Worm (Caenorhabditis elegans): Measurements from ENCODE around the gene C35D10.17.

Gene C35D10.17

ce11 chrIII:4861744-4862401, 5.0 kb upstream of the C35D10.17 start, which contains the start of the genes C35D10.10 and C35D10.5 (continued):
- TF ChIP-seq aly-2 (tag; optimal IDR thresholded peaks at IDR 0.05) (no peak), nhr-20 (tag; optimal IDR thresholded peaks at IDR 0.05) (peak; percentile 12), nhr-71 (tag; optimal IDR thresholded peaks at IDR 0.05) (peak; percentile 34), efl-1 (optimal IDR thresholded peaks at IDR 0.05) (no peak), efl-1 (GFP tag; optimal IDR thresholded peaks at IDR 0.05 in 1 of 2) (peak in 1 of 2 experiments; percentile 27), snu-23 (GFP tag; optimal IDR thresholded peaks at IDR 0.05) (peak; percentile 4), unc-62 (GFP tag; optimal IDR thresholded peaks at IDR 0.05) (no peak), sox-4 (tag; optimal IDR thresholded peaks at IDR 0.05) (no peak), F16B12.6 (tag; optimal IDR thresholded peaks at IDR 0.05) (no peak), lsy-2 (tag; optimal IDR thresholded peaks at IDR 0.05) (peak in 1 of 2 experiments; percentile 35), zip-4 (GFP tag; optimal IDR thresholded peaks at IDR 0.05) (no peak), tbx-2 (tag; optimal IDR thresholded peaks at IDR 0.05) (peak; percentile 20), ceh-90 (tag; optimal IDR thresholded peaks at IDR 0.05) (peak; percentile 81), C04F5.9 (tag; optimal IDR thresholded peaks at IDR 0.05) (no peak), hlh-4 (tag; optimal IDR thresholded peaks at IDR 0.05) (no peak), rnt-1 (tag; optimal IDR thresholded peaks at IDR 0.05) (peak; percentile 8), lin-15B (tag; optimal IDR thresholded peaks at IDR 0.05) (no peak), skn-1 (tag; optimal IDR thresholded peaks at IDR 0.05) (no peak), ets-5 (GFP tag; IDR thresholded peaks at IDR 0.05) (no peak), aha-1 (tag; optimal IDR thresholded peaks at IDR 0.05) (no peak), efl-3 (GFP tag; optimal IDR thresholded peaks at IDR 0.05) (no peak), lir-3 (tag; optimal IDR thresholded peaks at IDR 0.05; ENCODE audit: poor library complexity) (peak; percentile 62), vab-15 (tag; optimal IDR thresholded peaks at IDR 0.05) (no peak), pax-3 (tag; optimal IDR thresholded peaks at IDR 0.05) (no peak)

- TF ChIP-seq F16B12.6 (tag; optimal IDR thresholded peaks at IDR 0.05) (no peak), nhr-85 (tag) (no peak), irx-1 (tag; optimal IDR thresholded peaks at IDR 0.05) (no peak), ztf-4 (tag; optimal IDR thresholded peaks at IDR 0.05) (no peak), nhr-12 (tag; optimal IDR thresholded peaks at IDR 0.05) (no peak), isw-1 (GFP tag; IDR thresholded peaks at IDR 0.05) (no peak), unc-98 (GFP tag; IDR thresholded peaks at IDR 0.05) (no peak), mdl-1 (tag; optimal IDR thresholded peaks at IDR 0.05) (no peak), nhr-84 (tag; optimal IDR thresholded peaks at IDR 0.05) (no peak), tlp-1 (tag; optimal IDR thresholded peaks at IDR 0.05) (no peak), egl-13 (tag; optimal IDR thresholded peaks at IDR 0.05) (no peak), aha-1 (tag; optimal IDR thresholded peaks at IDR 0.05) (no peak), lsy-2 (tag; optimal IDR thresholded peaks at IDR 0.05) (no peak), mef-2 (tag; optimal IDR thresholded peaks at IDR 0.05) (no peak), elt-2 (tag; optimal IDR thresholded peaks at IDR 0.05) (no peak), C34B4.2 (tag; optimal IDR thresholded peaks at IDR 0.05) (no peak), zip-4 (GFP tag; optimal IDR thresholded peaks at IDR 0.05) (no peak), dsc-1 (tag; optimal IDR thresholded peaks at IDR 0.05) (no peak), ets-5 (GFP tag; IDR thresholded peaks at IDR 0.05) (no peak), aly-2 (tag; optimal IDR thresholded peaks at IDR 0.05) (no peak)
Measured at ce11 chrIII:4863127-4863526, 3.7 kb upstream of the C35D10.17 start, which contains the start of gene coq-8. TSS of gene coq-8 (plus strand) at chrIII:4863427.

ce11 chrIII:4868643-4869042, 1.8 kb downstream of the C35D10.17 start, which contains the start of the genes msd-4 and C35D10.3:
TSS of gene msd-4 (minus strand) at chrIII:4868743.
TSS of gene C35D10.3 (plus strand) at chrIII:4868921.
- TF ChIP-seq Y116A8C.19 (tag; optimal IDR thresholded peaks at IDR 0.05; ENCODE audit: borderline replicate concordance) (no peak), ces-1 (GFP tag; optimal IDR thresholded peaks at IDR 0.05) (no peak), ceh-63 (GFP tag; optimal IDR thresholded peaks at IDR 0.05) (no peak), mab-9 (GFP tag; IDR thresholded peaks at IDR 0.05) (no peak), irx-1 (tag; optimal IDR thresholded peaks at IDR 0.05) (no peak), ztf-11 (tag; optimal IDR thresholded peaks at IDR 0.05) (no peak), pqm-1 (tag; optimal IDR thresholded peaks at IDR 0.05) (no peak), blmp-1 (tag; optimal IDR thresholded peaks at IDR 0.05) (no peak), elt-3 (tag; optimal IDR thresholded peaks at IDR 0.05) (no peak), nhr-19 (GFP tag; conservative IDR thresholded peaks at IDR 0.05) (no peak), ceh-82 (tag; optimal IDR thresholded peaks at IDR 0.05) (no peak), nhr-90 (tag; optimal IDR thresholded peaks at IDR 0.05; ENCODE audit: poor library complexity) (no peak), mdl-1 (tag; optimal IDR thresholded peaks at IDR 0.05) (no peak), swsn-7 (tag; optimal IDR thresholded peaks at IDR 0.05) (no peak)

Data from whole organism, L1 larva.